Fruit fly (Drosophila melanogaster): Measurements from ENCODE around the gene Ythdc1.

The Ythdc1 gene

dm6 chr3L:3336368-3337164 lies 37.4 kb downstream of the Ythdc1 start, which contains the start of the genes Drsl6 and kst:
TSS of gene Drsl6 (minus strand) at chr3L:3336418.
TSS of gene kst (plus strand) at chr3L:3336860.
- TF ChIP-seq CG12768 (GFP tag; optimal IDR thresholded peaks at IDR 0.05) (peak; percentile 58), Clk (GFP tag; optimal IDR thresholded peaks at IDR 0.05) (no peak), ovo (GFP tag; optimal IDR thresholded peaks at IDR 0.05) (peak; percentile 31), toe (GFP tag; optimal IDR thresholded peaks at IDR 0.05) (no peak), bab1 (GFP tag; optimal IDR thresholded peaks at IDR 0.05) (peak; percentile 68), CG5204 (GFP tag; optimal IDR thresholded peaks at IDR 0.05) (no peak), CG7045 (GFP tag; optimal IDR thresholded peaks at IDR 0.05) (no peak), CG11617 (GFP tag; optimal IDR thresholded peaks at IDR 0.05) (no peak), cic (GFP tag; optimal IDR thresholded peaks at IDR 0.05) (peak; percentile 42), Hr96 (GFP tag; optimal IDR thresholded peaks at IDR 0.05) (no peak), tj (GFP tag; optimal IDR thresholded peaks at IDR 0.05) (peak; percentile 65), pad (GFP tag; optimal IDR thresholded peaks at IDR 0.05) (peak; percentile 3), CG14711 (tag; optimal IDR thresholded peaks at IDR 0.05) (peak; percentile 17), Crg-1 (GFP tag; optimal IDR thresholded peaks at IDR 0.05) (no peak), cnc (optimal IDR thresholded peaks at IDR 0.05) (no peak), CG7101 (tag; optimal IDR thresholded peaks at IDR 0.05) (peak; percentile 29), CG33017 (tag; optimal IDR thresholded peaks at IDR 0.05) (peak; percentile 49), CG1620 (GFP tag; optimal IDR thresholded peaks at IDR 0.05) (peak; percentile 3), kay (GFP tag; ENCODE audit: borderline replicate concordance) (no peak), Mnt (GFP tag; optimal IDR thresholded peaks at IDR 0.05) (peak; percentile 61)

- TF ChIP-seq bab1 (GFP tag; optimal IDR thresholded peaks at IDR 0.05) (no peak), toe (GFP tag; optimal IDR thresholded peaks at IDR 0.05) (no peak), cic (GFP tag; optimal IDR thresholded peaks at IDR 0.05) (no peak), Clk (GFP tag; optimal IDR thresholded peaks at IDR 0.05) (no peak), Mnt (GFP tag; optimal IDR thresholded peaks at IDR 0.05) (no peak), CG12768 (GFP tag; optimal IDR thresholded peaks at IDR 0.05) (no peak), CG1620 (GFP tag; optimal IDR thresholded peaks at IDR 0.05) (no peak), Hr96 (GFP tag; optimal IDR thresholded peaks at IDR 0.05) (no peak), CG5204 (GFP tag; optimal IDR thresholded peaks at IDR 0.05) (no peak), CG7101 (tag; optimal IDR thresholded peaks at IDR 0.05) (no peak), CG11617 (GFP tag; optimal IDR thresholded peaks at IDR 0.05) (no peak), ovo (GFP tag; optimal IDR thresholded peaks at IDR 0.05) (no peak), kay (GFP tag; ENCODE audit: borderline replicate concordance) (no peak)
Measured at dm6 chr3L:3335688-3336087, 38.3 kb downstream of the Ythdc1 start, which contains the start of gene Drsl1. TSS of gene Drsl1 (minus strand) at chr3L:3335788.

DNA sequence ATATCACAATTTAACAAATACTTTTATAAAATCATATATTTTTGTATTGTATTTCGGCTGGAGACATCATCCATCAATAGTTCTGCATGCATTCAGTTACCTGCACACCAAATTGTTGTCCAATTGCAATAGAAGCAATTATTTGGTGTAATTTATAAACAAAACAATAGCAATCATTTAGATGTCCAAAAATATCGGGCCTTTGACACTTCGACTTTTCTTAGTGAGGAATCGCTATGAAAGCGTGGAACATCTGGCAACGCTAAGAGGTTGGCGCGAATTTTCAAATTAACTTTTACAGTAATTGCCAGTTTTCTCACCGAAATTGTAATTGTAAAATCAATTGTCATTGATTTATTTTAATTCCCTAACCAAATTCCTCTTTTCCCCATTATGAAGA lies 39.2 kb downstream of the Ythdc1 start, which contains the start of gene CG14969:
Gene CG14969 (minus strand): TSS at position 195 of the 400 bp plus-strand sequence.
- TF ChIP-seq bab1 (GFP tag; optimal IDR thresholded peaks at IDR 0.05) (peak; percentile 80), toe (GFP tag; optimal IDR thresholded peaks at IDR 0.05) (no peak)

DNA sequence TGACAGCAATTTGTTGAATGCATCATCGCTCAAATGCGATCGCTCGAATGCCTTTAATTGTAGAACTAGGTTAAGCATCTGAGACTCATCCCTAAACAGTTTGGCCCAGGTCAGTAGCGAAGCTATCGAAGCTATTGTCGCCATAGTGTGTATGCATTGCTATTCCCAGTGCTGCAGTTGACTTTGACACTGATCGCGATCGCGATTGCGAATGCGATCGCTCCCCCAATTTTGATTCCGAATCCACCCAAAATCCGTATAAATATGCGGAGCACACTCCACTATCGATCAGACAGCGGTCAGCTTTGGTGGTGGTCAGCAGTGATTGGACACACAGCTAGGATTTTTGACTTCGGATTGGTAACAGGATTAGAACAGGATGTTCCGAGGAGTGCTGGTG lies 44.2 kb downstream of the Ythdc1 start, which contains the start of gene CG14961:
Gene CG14961 (plus strand): TSS at position 301 of the 400 bp plus-strand sequence.
- no peak for TF ChIP-seq CG1620 (GFP tag; optimal IDR thresholded peaks at IDR 0.05)
- TF ChIP-seq ovo (GFP tag; optimal IDR thresholded peaks at IDR 0.05): no peak
- TF ChIP-seq CG5204 (GFP tag; optimal IDR thresholded peaks at IDR 0.05): no peak
- no peak for TF ChIP-seq toe (GFP tag; optimal IDR thresholded peaks at IDR 0.05)
- TF ChIP-seq CG12768 (GFP tag; optimal IDR thresholded peaks at IDR 0.05): no peak
- TF ChIP-seq CG14711 (tag; optimal IDR thresholded peaks at IDR 0.05): no peak
- TF ChIP-seq CG33017 (tag; optimal IDR thresholded peaks at IDR 0.05): no peak
- TF ChIP-seq CG11617 (GFP tag; optimal IDR thresholded peaks at IDR 0.05): no peak
- TF ChIP-seq CG7101 (tag; optimal IDR thresholded peaks at IDR 0.05): no peak
- no peak for TF ChIP-seq CG7045 (GFP tag; optimal IDR thresholded peaks at IDR 0.05)
- TF ChIP-seq tj (GFP tag; optimal IDR thresholded peaks at IDR 0.05): no peak
- TF ChIP-seq Hr96 (GFP tag; optimal IDR thresholded peaks at IDR 0.05): no peak
- no peak for TF ChIP-seq kay (GFP tag; ENCODE audit: borderline replicate concordance)
- TF ChIP-seq pad (GFP tag; optimal IDR thresholded peaks at IDR 0.05): no peak
- TF ChIP-seq Clk (GFP tag; optimal IDR thresholded peaks at IDR 0.05): no peak
- no peak for TF ChIP-seq bab1 (GFP tag; optimal IDR thresholded peaks at IDR 0.05)

dm6 chr3L:3328771-3329170 lies 45.2 kb downstream of the Ythdc1 start, which contains the start of gene Strip:
TSS of gene Strip (minus strand) at chr3L:3328871.
- TF ChIP-seq CG7045 (GFP tag; optimal IDR thresholded peaks at IDR 0.05): no peak
- TF ChIP-seq pad (GFP tag; optimal IDR thresholded peaks at IDR 0.05): no peak
- no peak for TF ChIP-seq CG11617 (GFP tag; optimal IDR thresholded peaks at IDR 0.05)
- no peak for TF ChIP-seq CG7101 (tag; optimal IDR thresholded peaks at IDR 0.05)
- no peak for TF ChIP-seq CG14711 (tag; optimal IDR thresholded peaks at IDR 0.05)
- TF ChIP-seq ovo (GFP tag; optimal IDR thresholded peaks at IDR 0.05): no peak
- TF ChIP-seq bab1 (GFP tag; optimal IDR thresholded peaks at IDR 0.05): no peak

Data from whole organism, adult.